Worm (Caenorhabditis elegans): ENCODE measurements around the gene C07D10.6.

Gene C07D10.6

ce11 chrII:7419563-7419962 lies 40.4 kb downstream of the C07D10.6 start:
- TF ChIP-seq Y22D7AL.16 (tag; optimal IDR thresholded peaks at IDR 0.05) = no peak
- TF ChIP-seq lim-6 (tag; optimal IDR thresholded peaks at IDR 0.05) = no peak
- no peak for TF ChIP-seq ceh-18 (tag; optimal IDR thresholded peaks at IDR 0.05)
- no peak for TF ChIP-seq ttx-3 (tag; optimal IDR thresholded peaks at IDR 0.05)
- no peak for TF ChIP-seq elt-2 (tag; optimal IDR thresholded peaks at IDR 0.05)
- TF ChIP-seq F13H6.1 (tag; optimal IDR thresholded peaks at IDR 0.05) = no peak
- TF ChIP-seq ceh-6 (GFP tag; optimal IDR thresholded peaks at IDR 0.05) = no peak
- TF ChIP-seq dve-1 (tag; optimal IDR thresholded peaks at IDR 0.05) = no peak
- TF ChIP-seq che-1 (tag; optimal IDR thresholded peaks at IDR 0.05) = no peak
- TF ChIP-seq nhr-11 (tag; optimal IDR thresholded peaks at IDR 0.05) = no peak
- no peak for TF ChIP-seq ceh-45 (GFP tag; IDR thresholded peaks at IDR 0.05)
- no peak for TF ChIP-seq pha-2 (tag; optimal IDR thresholded peaks at IDR 0.05)
- no peak for TF ChIP-seq ceh-34 (tag; optimal IDR thresholded peaks at IDR 0.05)

- TF ChIP-seq pha-2 (tag; optimal IDR thresholded peaks at IDR 0.05) (no peak), ceh-45 (GFP tag; IDR thresholded peaks at IDR 0.05) (no peak)
These were observed 41.0 kb downstream of the C07D10.6 start for ce11 chrII:7420157-7420556.

ce11 chrII:7420796-7421386 lies 41.8 kb downstream of the C07D10.6 start:
- no peak for TF ChIP-seq F13H6.1 (tag; optimal IDR thresholded peaks at IDR 0.05)
- TF ChIP-seq fkh-10 (GFP tag; optimal IDR thresholded peaks at IDR 0.05) = no peak
- TF ChIP-seq ceh-6 (GFP tag; optimal IDR thresholded peaks at IDR 0.05) = no peak
- TF ChIP-seq unc-42 (tag; optimal IDR thresholded peaks at IDR 0.05) = no peak
- no peak for TF ChIP-seq hlh-30 (tag; optimal IDR thresholded peaks at IDR 0.05; ENCODE audit: insufficient read depth)
- TF ChIP-seq rnt-1 (tag; optimal IDR thresholded peaks at IDR 0.05) = no peak
- TF ChIP-seq lin-11 (tag; optimal IDR thresholded peaks at IDR 0.05) = no peak
- no peak for TF ChIP-seq ceh-2 (tag; optimal IDR thresholded peaks at IDR 0.05)
- TF ChIP-seq ahr-1 (tag; optimal IDR thresholded peaks at IDR 0.05) = no peak
- TF ChIP-seq tbx-7 (tag; optimal IDR thresholded peaks at IDR 0.05) = no peak
- TF ChIP-seq C38D4.7 (GFP tag; optimal IDR thresholded peaks at IDR 0.05) = no peak
- no peak for TF ChIP-seq nfya-1 (tag; optimal IDR thresholded peaks at IDR 0.05)
- no peak for TF ChIP-seq C08G9.2 (tag; optimal IDR thresholded peaks at IDR 0.05)
- TF ChIP-seq ama-1 (optimal IDR thresholded peaks at IDR 0.05) = no peak
- TF ChIP-seq unc-55 (GFP tag; optimal IDR thresholded peaks at IDR 0.05) = no peak
- TF ChIP-seq unc-86 (tag; optimal IDR thresholded peaks at IDR 0.05) = no peak
- TF ChIP-seq lim-6 (tag; optimal IDR thresholded peaks at IDR 0.05) = no peak
- TF ChIP-seq ceh-24 (tag; optimal IDR thresholded peaks at IDR 0.05) = no peak
